Worm (Caenorhabditis elegans): ENCODE results near the gene T06C12.14.
A peak's percentile ranks its signal among the peaks of the same experiment; 100 is the strongest.

T06C12.14 gene

DNA sequence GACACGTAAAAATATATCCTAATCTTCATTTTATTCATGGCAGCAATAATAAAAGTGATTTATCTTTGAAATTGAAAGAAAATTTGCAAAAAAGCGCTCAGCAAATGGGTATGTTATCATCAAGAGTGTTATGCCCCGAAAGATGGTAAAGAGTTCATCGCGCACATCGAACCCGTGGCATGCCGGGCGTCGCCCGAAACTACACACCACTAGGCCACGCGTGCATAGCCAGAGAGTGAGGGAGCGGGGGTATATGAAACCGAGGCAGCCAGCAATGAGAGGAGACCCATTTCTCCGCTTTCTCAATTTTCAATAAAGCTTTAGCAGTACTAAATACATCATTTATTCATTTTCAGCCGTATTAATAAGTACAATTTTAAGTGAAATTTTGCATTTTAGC, 26.0 kb upstream of the T06C12.14 start (continued):
- TF ChIP-seq ztf-22 (GFP tag; optimal IDR thresholded peaks at IDR 0.05): peak; percentile 76
- TF ChIP-seq tbp1 (GFP tag; optimal IDR thresholded peaks at IDR 0.05): peak; percentile 100
- peak; percentile 99 for TF ChIP-seq B0261.1 (tag; optimal IDR thresholded peaks at IDR 0.05)
- peak; percentile 83 for TF ChIP-seq C06A6.2 (GFP tag; conservative IDR thresholded peaks at IDR 0.05)
- peak; percentile 97 for TF ChIP-seq F10E7.11 (tag; optimal IDR thresholded peaks at IDR 0.05)
- 0 out of 2 replicates have a peak, but pooled peaks have one; percentile 63 for TF ChIP-seq lag-1 (GFP tag; IDR thresholded peaks at IDR 0.05)
- peak; percentile 98 for TF ChIP-seq rpc-1 (optimal IDR thresholded peaks at IDR 0.05)
- TF ChIP-seq rpc-1 (tag; optimal IDR thresholded peaks at IDR 0.05): peak; percentile 99
- peak; percentile 96 for TF ChIP-seq cebp-2 (GFP tag; IDR thresholded peaks at IDR 0.05)
- TF ChIP-seq egl-18 (GFP tag; IDR thresholded peaks at IDR 0.05): peak; percentile 83; the same call in 1 of the 2 replicates
- peak; percentile 85 for TF ChIP-seq ztf-18 (tag; optimal IDR thresholded peaks at IDR 0.05)
- TF ChIP-seq F57C9.4 (tag; optimal IDR thresholded peaks at IDR 0.05): peak; percentile 74
- peak; percentile 87 for TF ChIP-seq somi-1 (GFP tag; optimal IDR thresholded peaks at IDR 0.05)
- TF ChIP-seq zim-3 (tag; optimal IDR thresholded peaks at IDR 0.05): peak; percentile 98
- TF ChIP-seq pbrm-1 (GFP tag; IDR thresholded peaks at IDR 0.05): peak; percentile 91
- peak; percentile 83 for TF ChIP-seq snpc-1.1 (tag; optimal IDR thresholded peaks at IDR 0.05; ENCODE audit: insufficient read depth)
- peak; percentile 43 for TF ChIP-seq madf-8 (GFP tag; conservative IDR thresholded peaks at IDR 0.05)
- TF ChIP-seq aptf-2 (GFP tag; conservative IDR thresholded peaks at IDR 0.05): 0 out of 2 replicates have a peak, but pooled peaks have one; percentile 49
- TF ChIP-seq Y95B8A.8 (GFP tag; IDR thresholded peaks at IDR 0.05): 0 out of 2 replicates have a peak, but pooled peaks have one; percentile 60
- peak; percentile 87 for TF ChIP-seq hmg-1.2 (GFP tag; IDR thresholded peaks at IDR 0.05)
- peak; percentile 93 for TF ChIP-seq hrde-1 (tag; optimal IDR thresholded peaks at IDR 0.05; ENCODE audit: borderline replicate concordance)
- peak; percentile 39 for TF ChIP-seq tlf-1 (GFP tag; optimal IDR thresholded peaks at IDR 0.05)
- TF ChIP-seq lin-40 (tag; optimal IDR thresholded peaks at IDR 0.05): no peak
- peak; percentile 88 for TF ChIP-seq T07F8.4 (tag; optimal IDR thresholded peaks at IDR 0.05)
- peak; percentile 79 for TF ChIP-seq ztf-3 (GFP tag; optimal IDR thresholded peaks at IDR 0.05)
- peak; percentile 91 for TF ChIP-seq sptf-2 (GFP tag; optimal IDR thresholded peaks at IDR 0.05)
- peak; percentile 50; the same call in 1 of the 2 replicates for TF ChIP-seq Y53F4B.3 (GFP tag; IDR thresholded peaks at IDR 0.05)
- peak; percentile 87; the same call in 1 of the 2 replicates for TF ChIP-seq B0336.3 (GFP tag; IDR thresholded peaks at IDR 0.05)
- peak; percentile 97 for TF ChIP-seq F52B5.7 (tag; optimal IDR thresholded peaks at IDR 0.05)
- TF ChIP-seq snpc-3.4 (tag; optimal IDR thresholded peaks at IDR 0.05): peak; percentile 93
- 0 out of 2 replicates have a peak, but pooled peaks have one; percentile 46 for TF ChIP-seq hlh-26 (GFP tag; conservative IDR thresholded peaks at IDR 0.05)
- peak; percentile 87 for TF ChIP-seq D2030.7 (GFP tag; IDR thresholded peaks at IDR 0.05)
- TF ChIP-seq madf-10 (tag; optimal IDR thresholded peaks at IDR 0.05): peak; percentile 87
- peak; percentile 96 for TF ChIP-seq dox-1 (GFP tag; IDR thresholded peaks at IDR 0.05)
- TF ChIP-seq let-526 (GFP tag; IDR thresholded peaks at IDR 0.05): peak; percentile 89

- TF ChIP-seq chd-7 (tag; optimal IDR thresholded peaks at IDR 0.05) (no peak), lin-26 (GFP tag; IDR thresholded peaks at IDR 0.05) (no peak), madf-6 (GFP tag; IDR thresholded peaks at IDR 0.05) (0 out of 2 replicates have a peak, but pooled peaks have one; percentile 28)
Measured at ce11 chrV:15876308-15876707, 23.5 kb upstream of the T06C12.14 start, which contains the start of gene nhr-102. nhr-102 (minus strand) TSS chrV:15876408.
